Worm (Caenorhabditis elegans) whole organism, L4 larva: ENCODE measurements around the gene dct-12.

Source experiments
- F37D6.2 ChIP-seq: sonication (generic microtip); optimal IDR thresholded peaks from 2 replicates; lab custom pipeline; 2016; ENCODE audit warnings: mild to moderate bottlenecking, missing genetic modification characterization, missing compliant biosample characterization
- R02D3.7 ChIP-seq: fragments of 150-350 bp; sonication (generic microtip); optimal IDR thresholded peaks from 3 replicates; lab custom pipeline; 2014; ENCODE audit warnings: missing biosample characterization, missing genetic modification characterization
- T26A8.4 ChIP-seq: fragments of 200-800 bp; sonication (Bioruptor generic); IDR thresholded peaks from 2 replicates; pipeline ENCODE4 v1.3.6; 2022; ENCODE audit warnings: missing genetic modification characterization, missing compliant biosample characterization
- Y105C5A.15 ChIP-seq: fragments of 200-800 bp; sonication (Bioruptor generic); IDR thresholded peaks from 2 replicates; pipeline ENCODE4 v1.3.6; 2022; ENCODE audit warnings: missing genetic modification characterization, missing compliant biosample characterization
- Y5F2A.4 ChIP-seq: fragments of 200-800 bp; sonication (Bioruptor generic); optimal IDR thresholded peaks from 2 replicates; lab custom pipeline; 2018; ENCODE audit warnings: mild to moderate bottlenecking, missing genetic modification characterization, missing compliant biosample characterization
- Y75B8A.6 ChIP-seq: fragments of 200-800 bp; sonication (Bioruptor generic); IDR thresholded peaks from 2 replicates; pipeline ENCODE4 v1.3.6; 2022; ENCODE audit warnings: missing genetic modification reagents, missing genetic modification characterization, missing compliant biosample characterization
- aly-2 ChIP-seq: sonication (generic microtip); optimal IDR thresholded peaks from 2 replicates; lab custom pipeline; 2018; ENCODE audit warnings: missing biosample characterization, missing genetic modification characterization
- arid-1 ChIP-seq: fragments of 200-800 bp; sonication (Bioruptor generic); conservative IDR thresholded peaks from 2 replicates; pipeline ENCODE4 v1.3.6; 2022; ENCODE audit warnings: missing genetic modification reagents, missing genetic modification characterization, missing compliant biosample characterization
- attf-4 ChIP-seq: sonication (generic microtip); optimal IDR thresholded peaks from 3 replicates; lab custom pipeline; 2017; ENCODE audit warnings: missing biosample characterization, missing genetic modification characterization
- ceh-20 ChIP-seq: fragments of 200-800 bp; sonication (Bioruptor generic); IDR thresholded peaks from 2 replicates; pipeline ENCODE4 v1.3.6; 2022; ENCODE audit warnings: missing genetic modification reagents, missing genetic modification characterization, missing compliant biosample characterization
- ceh-44 ChIP-seq: fragments of 200-800 bp; sonication (Bioruptor generic); IDR thresholded peaks from 2 replicates; pipeline ENCODE4 v1.3.6; 2022; ENCODE audit warnings: missing genetic modification reagents, missing genetic modification characterization, missing compliant biosample characterization
- ceh-82 ChIP-seq: sonication (generic microtip); optimal IDR thresholded peaks from 2 replicates; lab custom pipeline; 2017; ENCODE audit warnings: missing biosample characterization, missing genetic modification characterization
- daf-16 ChIP-seq, 3 experiments: sonication (generic microtip); optimal IDR thresholded peaks; 2 replicates each; lab custom pipeline; 2016 to 2017; ENCODE audit warnings: missing genetic modification characterization in 3 of 3, missing genetic modification reagents in 3 of 3, mild to moderate bottlenecking in 2 of 3, missing compliant biosample characterization in 2 of 3, missing biosample characterization in 1 of 3, moderate library complexity in 1 of 3
- daf-19 ChIP-seq: fragments of 200-800 bp; sonication (Bioruptor generic); conservative IDR thresholded peaks from 2 replicates; pipeline ENCODE4 v1.3.6; 2022; ENCODE audit warnings: missing genetic modification characterization, missing compliant biosample characterization
- daf-8 ChIP-seq: fragments of 200-800 bp; sonication (Bioruptor generic); IDR thresholded peaks from 2 replicates; pipeline ENCODE4 v1.3.6; 2022; ENCODE audit warnings: missing genetic modification characterization, missing compliant biosample characterization
- dmd-9 ChIP-seq: fragments of 200-800 bp; sonication (Bioruptor generic); IDR thresholded peaks from 2 replicates; pipeline ENCODE4 v1.3.6; 2022; ENCODE audit warnings: missing genetic modification reagents, missing genetic modification characterization, missing compliant biosample characterization
- dpl-1 ChIP-seq: fragments of 150-350 bp; optimal IDR thresholded peaks from 2 replicates; lab custom pipeline; 2014; ENCODE audit warnings: missing biosample characterization, missing genetic modification reagents, missing genetic modification characterization
- duxl-1 ChIP-seq: sonication (generic microtip); optimal IDR thresholded peaks from 2 replicates; lab custom pipeline; 2016; ENCODE audit warnings: mild to moderate bottlenecking, missing genetic modification characterization, moderate library complexity, missing compliant biosample characterization; ENCODE audit not compliant: poor library complexity
- dve-1 ChIP-seq: sonication (generic microtip); optimal IDR thresholded peaks from 2 replicates; lab custom pipeline; 2017; ENCODE audit warnings: antibody characterized with exemption, mild to moderate bottlenecking, missing genetic modification characterization, missing compliant biosample characterization; ENCODE audit not compliant: insufficient read depth
- fkh-10 ChIP-seq: fragments of 150-350 bp; optimal IDR thresholded peaks from 2 replicates; lab custom pipeline; 2014; ENCODE audit warnings: missing biosample characterization, missing genetic modification reagents, missing genetic modification characterization
- fos-1 ChIP-seq: fragments of 150-350 bp; optimal IDR thresholded peaks from 2 replicates; lab custom pipeline; 2014; ENCODE audit warnings: missing biosample characterization, missing genetic modification characterization
- hlh-30 ChIP-seq: sonication (generic microtip); optimal IDR thresholded peaks from 2 replicates; lab custom pipeline; 2017; ENCODE audit warnings: antibody characterized with exemption, mild to moderate bottlenecking, missing genetic modification characterization, missing compliant biosample characterization; ENCODE audit not compliant: insufficient read depth
- hmg-1.1 ChIP-seq: fragments of 200-800 bp; sonication (Bioruptor generic); IDR thresholded peaks from 2 replicates; pipeline ENCODE4 v1.3.6; 2022; ENCODE audit warnings: missing genetic modification reagents, missing genetic modification characterization, missing compliant biosample characterization
- lin-15B ChIP-seq: fragments of 150-350 bp; sonication (generic microtip); optimal IDR thresholded peaks from 3 replicates; lab custom pipeline; 2014; ENCODE audit warnings: missing biosample characterization, missing genetic modification characterization
- lin-29 ChIP-seq: fragments of 200-800 bp; sonication (Bioruptor generic); IDR thresholded peaks from 2 replicates; pipeline ENCODE4 v1.3.6; 2022; ENCODE audit warnings: missing genetic modification reagents, missing genetic modification characterization, missing compliant biosample characterization
- lin-39 ChIP-seq: fragments of 150-350 bp; optimal IDR thresholded peaks from 2 replicates; lab custom pipeline; 2014; ENCODE audit warnings: missing biosample characterization, missing genetic modification reagents, missing genetic modification characterization
- lsy-2 ChIP-seq, 2 experiments: fragments of 150-350 bp in 1 of 2; sonication (generic microtip) in 1 of 2; optimal IDR thresholded peaks; 2 replicates each; lab custom pipeline; 2014 to 2017; ENCODE audit warnings: missing biosample characterization in 2 of 2, missing genetic modification characterization in 2 of 2
- mdl-1 ChIP-seq, 2 experiments: fragments of 150-350 bp in 1 of 2; sonication (generic microtip) in 1 of 2; optimal IDR thresholded peaks; 2 replicates each; lab custom pipeline; 2014 to 2017; ENCODE audit warnings: missing biosample characterization in 2 of 2, missing genetic modification characterization in 2 of 2
- mes-2 ChIP-seq: sonication (generic microtip); optimal IDR thresholded peaks from 2 replicates; lab custom pipeline; 2016; ENCODE audit warnings: missing genotype, mild to moderate bottlenecking, missing genetic modification characterization, missing compliant biosample characterization; ENCODE audit not compliant: poor library complexity, severe bottlenecking
- nhr-102 ChIP-seq: sonication (generic microtip); optimal IDR thresholded peaks from 2 replicates; lab custom pipeline; 2016; ENCODE audit warnings: mild to moderate bottlenecking, missing genetic modification characterization, moderate library complexity, missing compliant biosample characterization
- nhr-237 ChIP-seq: sonication (generic microtip); optimal IDR thresholded peaks from 2 replicates; lab custom pipeline; 2017; ENCODE audit warnings: missing biosample characterization, missing genetic modification characterization
- nhr-28 ChIP-seq: fragments of 150-350 bp; optimal IDR thresholded peaks from 2 replicates; lab custom pipeline; 2014; ENCODE audit warnings: missing biosample characterization, missing genetic modification characterization
- nhr-42 ChIP-seq: fragments of 200-800 bp; sonication (Bioruptor generic); IDR thresholded peaks from 2 replicates; pipeline ENCODE4 v1.3.6; 2022; ENCODE audit warnings: missing genetic modification characterization, missing compliant biosample characterization
- nhr-48 ChIP-seq: sonication (generic microtip); optimal IDR thresholded peaks from 2 replicates; lab custom pipeline; 2016; ENCODE audit warnings: mild to moderate bottlenecking, missing genetic modification characterization, missing compliant biosample characterization
- rbr-2 ChIP-seq: sonication (generic microtip); optimal IDR thresholded peaks from 2 replicates; lab custom pipeline; 2016; ENCODE audit warnings: missing genotype, missing genetic modification characterization, missing compliant biosample characterization
- spr-1 ChIP-seq: sonication (generic microtip); optimal IDR thresholded peaks from 2 replicates; lab custom pipeline; 2016; ENCODE audit warnings: mild to moderate bottlenecking, missing genetic modification characterization, missing compliant biosample characterization
- spr-3 ChIP-seq: fragments of 200-800 bp; sonication (Bioruptor generic); optimal IDR thresholded peaks from 2 replicates; lab custom pipeline; 2018; ENCODE audit warnings: mild to moderate bottlenecking, missing genetic modification characterization, missing compliant biosample characterization
- tag-97 ChIP-seq: fragments of 200-800 bp; sonication (Bioruptor generic); IDR thresholded peaks from 2 replicates; pipeline ENCODE4 v1.3.6; 2022; ENCODE audit warnings: missing genetic modification characterization, missing compliant biosample characterization
- tra-1 ChIP-seq: fragments of 200-800 bp; sonication (Bioruptor generic); IDR thresholded peaks from 2 replicates; pipeline ENCODE4 v1.3.6; 2022; ENCODE audit warnings: missing genetic modification reagents, missing genetic modification characterization, missing compliant biosample characterization
- unc-39 ChIP-seq: sonication (generic microtip); optimal IDR thresholded peaks from 2 replicates; lab custom pipeline; 2017; ENCODE audit warnings: missing biosample characterization, missing genetic modification characterization
- unc-62 ChIP-seq, 3 experiments: fragments of 150-350 bp in 1 of 3; sonication (generic microtip); optimal IDR thresholded peaks in 2 of 3; peaks in 1 of 3; 1 replicate in 1 of 3; 2 replicates in 2 of 3; lab custom pipeline; 2014 to 2017; ENCODE audit warnings: missing biosample characterization in 3 of 3, missing genetic modification characterization in 3 of 3, missing genetic modification reagents in 3 of 3, missing genotype in 1 of 3
- zip-2 ChIP-seq: fragments of 150-350 bp; optimal IDR thresholded peaks from 2 replicates; lab custom pipeline; 2014; ENCODE audit warnings: missing biosample characterization, missing genetic modification characterization
- ztf-11 ChIP-seq: fragments of 150-350 bp; optimal IDR thresholded peaks from 2 replicates; lab custom pipeline; 2014; ENCODE audit warnings: missing biosample characterization, missing genetic modification characterization

dct-12 gene

ce11 chrII:12408717-12409116 lies 23.5 kb downstream of the dct-12 start, which contains the start of gene sre-31:
Gene sre-31, minus strand, starts transcription at chrII:12408817.
- TF ChIP-seq ztf-11 (tag; lab: Kevin White, UChicago) (no peak), dmd-9 (GFP tag; lab: Robert Waterston, UW) (no peak), lin-39 (tag; lab: Kevin White, UChicago) (no peak), unc-62 (GFP tag; optimal IDR thresholded peaks at IDR 0.05 in 1 of 2; lab: Kevin White, UChicago) (no peak), unc-62 (tag; optimal IDR thresholded peaks at IDR 0.05; lab: Kevin White, UChicago) (no peak), Y75B8A.6 (GFP tag; lab: Robert Waterston, UW) (no peak), duxl-1 (no peak), tra-1 (GFP tag; lab: Robert Waterston, UW) (no peak), mdl-1 (tag; optimal IDR thresholded peaks at IDR 0.05; lab: Kevin White, UChicago) (no peak), daf-19 (no peak), Y105C5A.15 (GFP tag; lab: Robert Waterston, UW) (no peak), dpl-1 (GFP tag; lab: Kevin White, UChicago) (no peak), zip-2 (tag; lab: Kevin White, UChicago) (no peak), ceh-82 (tag; lab: Kevin White, UChicago) (no peak), F37D6.2 (tag; lab: Kevin White, UChicago) (no peak), dve-1 (tag; lab: Kevin White, UChicago) (no peak), nhr-28 (tag; lab: Kevin White, UChicago) (no peak), daf-8 (GFP tag; lab: Robert Waterston, UW) (no peak)

DNA sequence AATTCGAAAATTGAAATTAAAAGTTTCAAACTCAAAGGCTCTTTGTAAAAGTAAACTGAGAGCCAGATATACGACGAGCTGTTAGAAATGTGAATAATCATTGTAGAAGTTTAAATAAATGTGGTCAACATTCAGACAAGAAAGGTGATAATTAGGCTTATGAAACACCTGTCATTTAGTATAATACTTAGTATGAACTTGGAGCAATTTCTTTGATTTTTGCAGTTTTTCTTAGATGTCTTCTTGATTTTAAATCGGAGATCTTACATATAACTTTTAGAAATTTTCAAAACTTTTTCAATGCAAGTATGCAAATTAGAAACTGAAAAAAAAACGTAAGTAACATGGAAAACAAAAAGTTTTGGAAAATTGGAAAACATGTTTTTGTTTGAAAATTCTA lies 25.9 kb downstream of the dct-12 start, which contains the start of gene sre-30:
TSS of gene sre-30 (minus strand) at position 101 of the 400 bp plus-strand sequence.
- TF ChIP-seq tra-1 (GFP tag; lab: Robert Waterston, UW) (no peak), nhr-237 (no peak), unc-39 (no peak), fkh-10 (GFP tag; lab: Kevin White, UChicago) (no peak), dpl-1 (GFP tag; lab: Kevin White, UChicago) (no peak), attf-4 (tag; lab: Kevin White, UChicago) (no peak), spr-3 (GFP tag; lab: Kevin White, UChicago) (no peak), lin-15B (tag; lab: Kevin White, UChicago) (no peak), lin-29 (GFP tag; lab: Robert Waterston, UW) (no peak), tag-97 (GFP tag; lab: Robert Waterston, UW) (no peak), daf-19 (no peak), dmd-9 (GFP tag; lab: Robert Waterston, UW) (no peak), R02D3.7 (tag; lab: Kevin White, UChicago) (no peak), spr-1 (tag; lab: Kevin White, UChicago) (no peak), rbr-2 (tag; lab: Kevin White, UChicago) (no peak), aly-2 (no peak), hmg-1.1 (GFP tag; lab: Robert Waterston, UW) (no peak)

DNA sequence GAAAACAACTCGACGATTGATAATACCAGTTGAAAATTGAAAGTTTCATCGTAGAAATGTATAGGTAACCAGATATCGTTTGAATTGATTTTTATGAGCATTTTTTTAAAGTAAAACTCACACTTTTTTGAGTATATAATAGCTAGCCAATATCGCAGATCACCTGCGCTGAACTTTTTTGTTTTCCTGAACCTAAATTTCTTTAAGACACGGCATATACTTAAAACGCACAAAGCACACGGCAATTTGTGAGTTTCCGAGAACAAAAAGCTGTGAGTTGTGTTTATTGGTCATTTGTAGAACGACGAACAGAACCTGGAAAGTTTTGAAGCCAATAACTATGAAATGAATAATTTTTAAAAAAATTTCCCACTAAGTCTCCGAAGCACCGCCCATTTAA lies 30.5 kb downstream of the dct-12 start, which contains the start of gene sre-29:
TSS of gene sre-29 (minus strand) at position 101 of the 400 bp plus-strand sequence.
- no peak for TF ChIP-seq fos-1 (tag; lab: Kevin White, UChicago)
- TF ChIP-seq Y105C5A.15 (GFP tag; lab: Robert Waterston, UW): no peak
- no peak for TF ChIP-seq nhr-42 (GFP tag; lab: Robert Waterston, UW)
- TF ChIP-seq nhr-102 (tag; lab: Kevin White, UChicago): no peak
- TF ChIP-seq dpl-1 (GFP tag; lab: Kevin White, UChicago): no peak
- no peak for TF ChIP-seq daf-16 (GFP tag; optimal IDR thresholded peaks at IDR 0.05; lab: Kevin White, UChicago)
- TF ChIP-seq daf-16 (tag; optimal IDR thresholded peaks at IDR 0.05; lab: Kevin White, UChicago): no peak
- TF ChIP-seq Y5F2A.4 (GFP tag; lab: Kevin White, UChicago): no peak
- TF ChIP-seq nhr-48 (tag; lab: Kevin White, UChicago): no peak
- TF ChIP-seq mdl-1 (tag; optimal IDR thresholded peaks at IDR 0.05; lab: Kevin White, UChicago): no peak
- TF ChIP-seq ceh-44: no peak
- TF ChIP-seq mes-2 (tag; lab: Kevin White, UChicago): no peak
- no peak for TF ChIP-seq unc-39
- no peak for TF ChIP-seq hlh-30 (tag; lab: Kevin White, UChicago)
- TF ChIP-seq lin-29 (GFP tag; lab: Robert Waterston, UW): no peak
- TF ChIP-seq ceh-20 (GFP tag; lab: Robert Waterston, UW): no peak
- no peak for TF ChIP-seq T26A8.4 (GFP tag; lab: Robert Waterston, UW)
- TF ChIP-seq lsy-2 (tag; optimal IDR thresholded peaks at IDR 0.05; lab: Kevin White, UChicago): no peak
- TF ChIP-seq arid-1 (GFP tag; lab: Robert Waterston, UW): no peak
- no peak for TF ChIP-seq Y75B8A.6 (GFP tag; lab: Robert Waterston, UW)
